Fruit fly (Drosophila melanogaster): ENCODE data around the gene tap.
A peak's percentile ranks its signal among the peaks of the same experiment; 100 is the strongest.

The tap gene

DNA sequence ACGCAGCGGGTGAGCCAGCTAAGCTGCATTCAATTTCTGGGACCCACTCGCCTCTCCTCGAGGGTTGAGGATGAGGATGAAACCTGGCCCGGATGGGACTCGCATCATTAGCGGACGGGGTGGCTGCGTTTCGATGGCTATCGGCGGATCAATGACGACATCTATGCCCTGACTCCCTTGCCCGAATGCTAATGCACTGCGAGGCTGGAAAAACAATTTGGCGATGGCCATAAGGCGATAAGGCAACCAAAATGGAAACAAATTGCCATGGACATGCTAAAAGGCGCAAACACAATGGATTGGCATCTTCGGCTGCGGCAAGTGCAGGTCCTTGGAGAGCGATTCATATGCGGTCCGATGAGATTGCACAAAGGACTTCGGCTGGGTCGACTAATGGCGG lies 3.5 kb downstream of the tap start:
- TF ChIP-seq pan (optimal IDR thresholded peaks at IDR 0.05) = no peak
- no peak for TF ChIP-seq OdsH (GFP tag; optimal IDR thresholded peaks at IDR 0.05)
- no peak for TF ChIP-seq Mio (GFP tag; optimal IDR thresholded peaks at IDR 0.05)
- no peak for TF ChIP-seq Dif (GFP tag; optimal IDR thresholded peaks at IDR 0.05; ENCODE audit: partially characterized antibody)
- TF ChIP-seq CG9705 (GFP tag; optimal IDR thresholded peaks at IDR 0.05) = no peak
- TF ChIP-seq foxo (GFP tag; optimal IDR thresholded peaks at IDR 0.05) = no peak
- no peak for TF ChIP-seq Hnf4 (GFP tag; optimal IDR thresholded peaks at IDR 0.05)
- TF ChIP-seq ey (GFP tag; optimal IDR thresholded peaks at IDR 0.05) = no peak
- TF ChIP-seq N (GFP tag; optimal IDR thresholded peaks at IDR 0.05) = no peak
- TF ChIP-seq lola (GFP tag; optimal IDR thresholded peaks at IDR 0.05) = no peak
- no peak for TF ChIP-seq Abd-B (GFP tag; optimal IDR thresholded peaks at IDR 0.05)
- TF ChIP-seq HLH106 (tag; optimal IDR thresholded peaks at IDR 0.05) = no peak
- TF ChIP-seq h (GFP tag; optimal IDR thresholded peaks at IDR 0.05) = no peak
- TF ChIP-seq br (GFP tag; optimal IDR thresholded peaks at IDR 0.05) = no peak

DNA sequence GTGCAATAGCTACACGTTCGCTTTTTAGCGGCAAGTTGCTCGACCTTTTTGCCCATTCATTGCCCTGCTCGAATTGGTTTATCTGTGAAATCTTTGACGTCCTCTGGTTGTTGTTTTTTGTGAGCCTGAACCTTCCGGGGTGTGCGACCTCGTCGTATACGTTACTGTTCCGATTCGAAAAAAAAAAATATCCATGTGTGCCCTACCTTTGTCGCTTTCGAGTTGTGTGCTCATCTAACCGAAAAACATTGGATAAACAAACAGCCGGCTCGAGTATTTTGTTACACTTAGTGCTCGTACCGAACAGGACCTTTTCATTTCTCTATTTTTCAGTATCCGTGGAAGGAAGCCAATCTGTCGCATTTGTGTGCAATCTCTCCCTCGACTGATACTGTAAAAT lies 4.5 kb downstream of the tap start:
- TF ChIP-seq brk (GFP tag; optimal IDR thresholded peaks at IDR 0.05) (no peak), Mio (GFP tag; optimal IDR thresholded peaks at IDR 0.05) (no peak), dmrt93B (GFP tag; optimal IDR thresholded peaks at IDR 0.05) (no peak), pan (optimal IDR thresholded peaks at IDR 0.05) (no peak), psq (GFP tag; optimal IDR thresholded peaks at IDR 0.05) (no peak), foxo (GFP tag; optimal IDR thresholded peaks at IDR 0.05) (no peak), ey (GFP tag; optimal IDR thresholded peaks at IDR 0.05) (no peak), Vsx2 (GFP tag; optimal IDR thresholded peaks at IDR 0.05; ENCODE audit: partially characterized antibody) (no peak), h (GFP tag; optimal IDR thresholded peaks at IDR 0.05) (no peak), Myc (optimal IDR thresholded peaks at IDR 0.05) (no peak), Hr78 (GFP tag; optimal IDR thresholded peaks at IDR 0.05) (no peak), CrebA (GFP tag; optimal IDR thresholded peaks at IDR 0.05; ENCODE audit: borderline replicate concordance) (no peak), sv (GFP tag; optimal IDR thresholded peaks at IDR 0.05) (no peak), Rel (GFP tag; optimal IDR thresholded peaks at IDR 0.05) (no peak), Rel (tag; optimal IDR thresholded peaks at IDR 0.05) (no peak), jim (GFP tag; optimal IDR thresholded peaks at IDR 0.05) (no peak), Hnf4 (GFP tag; optimal IDR thresholded peaks at IDR 0.05) (no peak), lola (GFP tag; optimal IDR thresholded peaks at IDR 0.05) (no peak)

DNA sequence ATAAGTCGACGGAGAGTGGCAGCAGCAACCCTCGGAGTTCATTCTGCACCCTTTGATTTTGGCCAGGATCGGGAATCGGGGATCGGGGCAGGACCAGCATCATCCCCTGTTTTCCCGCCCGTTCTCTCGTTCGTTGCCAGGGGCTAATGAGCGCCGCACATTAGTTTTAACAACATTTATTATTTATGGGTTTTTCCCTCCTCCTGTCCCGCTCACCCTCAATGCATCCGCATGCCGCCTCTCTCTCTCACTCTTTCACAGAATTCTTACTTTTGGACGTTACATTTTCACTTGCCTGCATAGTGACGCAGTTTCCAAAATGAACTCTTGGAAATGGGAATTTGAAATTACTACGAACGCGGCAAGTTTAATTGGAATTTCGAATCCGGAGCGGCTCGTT lies 7.5 kb downstream of the tap start:
- TF ChIP-seq dmrt93B (GFP tag; optimal IDR thresholded peaks at IDR 0.05) = no peak
- no peak for TF ChIP-seq woc (GFP tag; optimal IDR thresholded peaks at IDR 0.05)
- no peak for TF ChIP-seq dsf (GFP tag; optimal IDR thresholded peaks at IDR 0.05; ENCODE audit: borderline replicate concordance)
- TF ChIP-seq CG32264 (GFP tag; optimal IDR thresholded peaks at IDR 0.05) = no peak

dm6 chr3L:17374956-17375621 lies 15.6 kb downstream of the tap start:
- no peak for TF ChIP-seq Rel (GFP tag; optimal IDR thresholded peaks at IDR 0.05)
- TF ChIP-seq Rel (tag; optimal IDR thresholded peaks at IDR 0.05) = no peak
- TF ChIP-seq sv (GFP tag; optimal IDR thresholded peaks at IDR 0.05) = no peak
- TF ChIP-seq sage (GFP tag; optimal IDR thresholded peaks at IDR 0.05) = no peak
- no peak for TF ChIP-seq h (GFP tag; optimal IDR thresholded peaks at IDR 0.05)
- TF ChIP-seq Vsx2 (GFP tag; optimal IDR thresholded peaks at IDR 0.05; ENCODE audit: partially characterized antibody) = no peak
- no peak for TF ChIP-seq CG9705 (GFP tag; optimal IDR thresholded peaks at IDR 0.05)
- TF ChIP-seq tai (GFP tag; optimal IDR thresholded peaks at IDR 0.05) = no peak
- TF ChIP-seq fru (GFP tag; optimal IDR thresholded peaks at IDR 0.05) = no peak
- TF ChIP-seq foxo (GFP tag; optimal IDR thresholded peaks at IDR 0.05) = no peak
- TF ChIP-seq br (GFP tag; optimal IDR thresholded peaks at IDR 0.05) = no peak
- no peak for TF ChIP-seq psq (GFP tag; optimal IDR thresholded peaks at IDR 0.05)

dm6 chr3L:17379311-17379710 lies 19.8 kb downstream of the tap start, which contains the start of gene Cad74A:
Cad74A (minus strand) TSS chr3L:17379530.
- TF ChIP-seq jim (GFP tag; optimal IDR thresholded peaks at IDR 0.05) (no peak), usp (GFP tag; optimal IDR thresholded peaks at IDR 0.05) (no peak), fru (GFP tag; optimal IDR thresholded peaks at IDR 0.05) (no peak), tai (GFP tag; optimal IDR thresholded peaks at IDR 0.05) (no peak), OdsH (GFP tag; optimal IDR thresholded peaks at IDR 0.05) (no peak), sage (GFP tag; optimal IDR thresholded peaks at IDR 0.05) (no peak), dl (GFP tag; optimal IDR thresholded peaks at IDR 0.05; ENCODE audit: insufficient read depth in 1 of 2, partially characterized antibody in 2 of 2) (peak in 1 of 2 experiments; percentile 5), Dfd (GFP tag; optimal IDR thresholded peaks at IDR 0.05) (no peak), N (GFP tag; optimal IDR thresholded peaks at IDR 0.05) (no peak), woc (GFP tag; optimal IDR thresholded peaks at IDR 0.05) (no peak), Vsx2 (GFP tag; optimal IDR thresholded peaks at IDR 0.05; ENCODE audit: partially characterized antibody) (peak; percentile 47), lola (GFP tag; optimal IDR thresholded peaks at IDR 0.05) (no peak), ey (GFP tag; optimal IDR thresholded peaks at IDR 0.05) (no peak), Jra (GFP tag; optimal IDR thresholded peaks at IDR 0.05) (no peak), pan (optimal IDR thresholded peaks at IDR 0.05) (no peak), dmrt93B (GFP tag; optimal IDR thresholded peaks at IDR 0.05) (no peak), rgr (GFP tag; optimal IDR thresholded peaks at IDR 0.05) (no peak), foxo (GFP tag; optimal IDR thresholded peaks at IDR 0.05) (no peak), dsf (GFP tag; optimal IDR thresholded peaks at IDR 0.05; ENCODE audit: borderline replicate concordance) (no peak), sv (GFP tag; optimal IDR thresholded peaks at IDR 0.05) (no peak), Hr83 (GFP tag; optimal IDR thresholded peaks at IDR 0.05; ENCODE audit: poor library complexity, severe bottlenecking) (peak; percentile 46), Hr78 (GFP tag; optimal IDR thresholded peaks at IDR 0.05) (no peak), br (GFP tag; optimal IDR thresholded peaks at IDR 0.05) (no peak), CrebA (GFP tag; optimal IDR thresholded peaks at IDR 0.05; ENCODE audit: borderline replicate concordance) (no peak), Sp1 (GFP tag; optimal IDR thresholded peaks at IDR 0.05) (no peak), Dif (GFP tag; optimal IDR thresholded peaks at IDR 0.05; ENCODE audit: partially characterized antibody) (peak; percentile 53), Mio (GFP tag; optimal IDR thresholded peaks at IDR 0.05) (no peak)
